Worm (Caenorhabditis elegans): ENCODE data around the gene tmem-138.

DNA sequence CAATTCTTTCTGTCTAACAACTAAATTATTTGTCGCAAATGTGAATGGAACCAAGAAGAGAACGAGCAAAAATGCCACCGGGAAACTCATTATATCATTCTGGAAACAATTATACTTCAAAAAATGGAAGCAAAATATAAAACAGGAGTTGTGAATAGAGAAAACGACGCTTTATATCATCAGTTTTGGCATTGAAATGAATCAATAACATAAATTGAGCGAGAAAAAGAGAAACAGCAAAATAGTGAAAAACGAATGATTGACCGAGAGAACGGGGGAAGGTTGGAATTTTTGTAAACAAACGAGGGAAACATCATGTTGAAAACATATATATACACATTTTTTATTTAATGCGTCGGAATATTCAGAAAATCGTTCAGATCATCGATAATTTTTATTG lies 20.3 kb upstream of the tmem-138 start, which contains the start of gene ctns-1:
- TF ChIP-seq snpc-4 (tag; optimal IDR thresholded peaks at IDR 0.05) (no peak), ceh-83 (GFP tag; optimal IDR thresholded peaks at IDR 0.05) (no peak), nhr-237 (tag; optimal IDR thresholded peaks at IDR 0.05) (no peak), nhr-76 (tag; optimal IDR thresholded peaks at IDR 0.05) (no peak), ztf-11 (tag; optimal IDR thresholded peaks at IDR 0.05) (no peak), blmp-1 (tag; optimal IDR thresholded peaks at IDR 0.05) (no peak), ces-1 (GFP tag; optimal IDR thresholded peaks at IDR 0.05) (no peak), hlh-1 (tag; optimal IDR thresholded peaks at IDR 0.05) (no peak)

Data from whole organism, mixed stage, embryonic.